Worm (Caenorhabditis elegans) whole organism, late embryonic: ENCODE measurements around the gene dnj-16.
A peak's percentile ranks its signal among the peaks of the same experiment; 100 is the strongest.

ENCODE experiments used
- C08G9.2 ChIP-seq: sonication (generic microtip); optimal IDR thresholded peaks from 2 replicates; lab custom pipeline; 2016; ENCODE audit warnings: mild to moderate bottlenecking, missing genetic modification characterization, moderate library complexity, missing compliant biosample characterization
- C38D4.7 ChIP-seq: fragments of 200-800 bp; sonication (Bioruptor generic); optimal IDR thresholded peaks from 2 replicates; lab custom pipeline; 2018; ENCODE audit warnings: mild to moderate bottlenecking, missing genetic modification characterization, moderate library complexity, missing compliant biosample characterization
- F13H6.1 ChIP-seq: sonication (generic microtip); optimal IDR thresholded peaks from 2 replicates; lab custom pipeline; 2016; ENCODE audit warnings: missing genetic modification characterization, missing compliant biosample characterization
- K02D7.2 ChIP-seq: sonication (generic microtip); optimal IDR thresholded peaks from 2 replicates; lab custom pipeline; 2017; ENCODE audit warnings: mild to moderate bottlenecking, missing genetic modification characterization, missing compliant biosample characterization
- K09A11.1 ChIP-seq: sonication (generic microtip); optimal IDR thresholded peaks from 2 replicates; lab custom pipeline; 2017; ENCODE audit warnings: antibody characterized with exemption, mild to moderate bottlenecking, missing genetic modification characterization, missing compliant biosample characterization; ENCODE audit not compliant: insufficient read depth
- T23F11.4 ChIP-seq: fragments of 200-800 bp; sonication (Bioruptor generic); optimal IDR thresholded peaks from 2 replicates; lab custom pipeline; 2018; ENCODE audit warnings: mild to moderate bottlenecking, missing genetic modification characterization, missing compliant biosample characterization
- Y22D7AL.16 ChIP-seq: sonication (generic microtip); optimal IDR thresholded peaks from 2 replicates; lab custom pipeline; 2016; ENCODE audit warnings: missing genetic modification characterization, missing compliant biosample characterization
- ahr-1 ChIP-seq: sonication (generic microtip); optimal IDR thresholded peaks from 2 replicates; lab custom pipeline; 2016; ENCODE audit warnings: missing genetic modification characterization, missing compliant biosample characterization
- ama-1 ChIP-seq: fragments of 150-350 bp; optimal IDR thresholded peaks from 2 replicates; lab custom pipeline; 2014
- ceh-14 ChIP-seq: sonication (generic microtip); optimal IDR thresholded peaks from 2 replicates; lab custom pipeline; 2016; ENCODE audit warnings: missing genotype, missing genetic modification characterization, missing compliant biosample characterization
- ceh-18 ChIP-seq: sonication (generic microtip); optimal IDR thresholded peaks from 2 replicates; lab custom pipeline; 2016; ENCODE audit warnings: missing genetic modification characterization, missing compliant biosample characterization
- ceh-2 ChIP-seq: sonication (generic microtip); optimal IDR thresholded peaks from 2 replicates; lab custom pipeline; 2016; ENCODE audit warnings: missing genotype, missing genetic modification characterization, missing compliant biosample characterization
- ceh-22 ChIP-seq: sonication (generic microtip); optimal IDR thresholded peaks from 2 replicates; lab custom pipeline; 2017; ENCODE audit warnings: missing biosample characterization, missing genetic modification characterization
- ceh-30 ChIP-seq: fragments of 150-350 bp; optimal IDR thresholded peaks from 2 replicates; lab custom pipeline; 2014; ENCODE audit warnings: missing biosample characterization, missing genetic modification characterization
- ceh-31 ChIP-seq: sonication (generic microtip); optimal IDR thresholded peaks from 2 replicates; lab custom pipeline; 2016; ENCODE audit warnings: missing genetic modification characterization, missing compliant biosample characterization
- ceh-34 ChIP-seq: sonication (generic microtip); optimal IDR thresholded peaks from 2 replicates; lab custom pipeline; 2016; ENCODE audit warnings: mild to moderate bottlenecking, missing genetic modification characterization, missing compliant biosample characterization
- ceh-45 ChIP-seq: fragments of 200-800 bp; sonication (Bioruptor generic); IDR thresholded peaks from 2 replicates; pipeline ENCODE4 v1.3.6; 2022; ENCODE audit warnings: missing genetic modification reagents, missing genetic modification characterization, missing compliant biosample characterization
- ceh-48 ChIP-seq: sonication (generic microtip); optimal IDR thresholded peaks from 2 replicates; lab custom pipeline; 2016; ENCODE audit warnings: missing genetic modification characterization, inconsistent platforms, missing compliant biosample characterization
- ceh-6 ChIP-seq: fragments of 200-800 bp; sonication (Bioruptor generic); optimal IDR thresholded peaks from 2 replicates; lab custom pipeline; 2018; ENCODE audit warnings: mild to moderate bottlenecking, missing genetic modification characterization, missing compliant biosample characterization
- che-1 ChIP-seq: sonication (generic microtip); optimal IDR thresholded peaks from 2 replicates; lab custom pipeline; 2016; ENCODE audit warnings: mild to moderate bottlenecking, missing genetic modification characterization, missing compliant biosample characterization
- dmd-4 ChIP-seq: sonication (generic microtip); optimal IDR thresholded peaks from 2 replicates; lab custom pipeline; 2016; ENCODE audit warnings: borderline replicate concordance, missing genetic modification characterization, missing compliant biosample characterization
- dve-1 ChIP-seq: sonication (generic microtip); optimal IDR thresholded peaks from 2 replicates; lab custom pipeline; 2017; ENCODE audit warnings: antibody characterized with exemption, mild to moderate bottlenecking, missing genetic modification characterization, missing compliant biosample characterization
- elt-2 ChIP-seq: sonication (generic microtip); optimal IDR thresholded peaks from 2 replicates; lab custom pipeline; 2016; ENCODE audit warnings: missing genetic modification reagents, missing genetic modification characterization, missing compliant biosample characterization
- elt-4 ChIP-seq: sonication (generic microtip); optimal IDR thresholded peaks from 2 replicates; lab custom pipeline; 2016; ENCODE audit warnings: missing genetic modification characterization, missing compliant biosample characterization
- ets-4 ChIP-seq: sonication (generic microtip); optimal IDR thresholded peaks from 2 replicates; lab custom pipeline; 2016; ENCODE audit warnings: missing genetic modification characterization, missing compliant biosample characterization
- eyg-1 ChIP-seq: sonication (generic microtip); optimal IDR thresholded peaks from 2 replicates; lab custom pipeline; 2016; ENCODE audit warnings: missing genotype, missing genetic modification characterization, missing compliant biosample characterization
- fax-1 ChIP-seq: sonication (generic microtip); optimal IDR thresholded peaks from 2 replicates; lab custom pipeline; 2016; ENCODE audit warnings: missing genotype, missing genetic modification characterization, missing compliant biosample characterization
- fkh-6 ChIP-seq: sonication (generic microtip); optimal IDR thresholded peaks from 2 replicates; lab custom pipeline; 2016; ENCODE audit warnings: missing genetic modification characterization, missing compliant biosample characterization
- hlh-30 ChIP-seq: sonication (generic microtip); optimal IDR thresholded peaks from 2 replicates; lab custom pipeline; 2017; ENCODE audit warnings: antibody characterized with exemption, missing genetic modification characterization, missing compliant biosample characterization; ENCODE audit not compliant: insufficient read depth
- hlh-8 ChIP-seq: sonication (generic microtip); optimal IDR thresholded peaks from 2 replicates; lab custom pipeline; 2016; ENCODE audit warnings: missing genotype, missing genetic modification characterization, missing compliant biosample characterization
- lim-6 ChIP-seq: sonication (generic microtip); optimal IDR thresholded peaks from 2 replicates; lab custom pipeline; 2016; ENCODE audit warnings: missing genetic modification characterization, missing compliant biosample characterization
- lin-11 ChIP-seq: fragments of 200-800 bp; sonication (Bioruptor generic); optimal IDR thresholded peaks from 2 replicates; lab custom pipeline; 2018; ENCODE audit warnings: mild to moderate bottlenecking, missing genetic modification characterization, missing compliant biosample characterization
- madf-2 ChIP-seq: sonication (generic microtip); optimal IDR thresholded peaks from 2 replicates; lab custom pipeline; 2017; ENCODE audit warnings: missing genetic modification characterization, missing compliant biosample characterization
- mec-3 ChIP-seq: sonication (generic microtip); optimal IDR thresholded peaks from 2 replicates; lab custom pipeline; 2016; ENCODE audit warnings: borderline replicate concordance, missing genetic modification characterization, missing compliant biosample characterization
- nfya-1 ChIP-seq: sonication (generic microtip); optimal IDR thresholded peaks from 2 replicates; lab custom pipeline; 2017; ENCODE audit warnings: missing genetic modification characterization, mild to moderate bottlenecking, missing compliant biosample characterization, antibody characterized with exemption, moderate library complexity
- odd-2 ChIP-seq: sonication (generic microtip); optimal IDR thresholded peaks from 2 replicates; lab custom pipeline; 2017; ENCODE audit warnings: antibody characterized with exemption, mild to moderate bottlenecking, missing genetic modification characterization, missing compliant biosample characterization
- pag-3 ChIP-seq: sonication (generic microtip); optimal IDR thresholded peaks from 2 replicates; lab custom pipeline; 2016; ENCODE audit warnings: missing compliant biosample characterization, missing genetic modification characterization, borderline replicate concordance
- pat-9 ChIP-seq: fragments of 200-800 bp; sonication (Bioruptor generic); optimal IDR thresholded peaks from 2 replicates; lab custom pipeline; 2018; ENCODE audit warnings: mild to moderate bottlenecking, missing genetic modification characterization, moderate library complexity, missing compliant biosample characterization
- pha-2 ChIP-seq: sonication (generic microtip); optimal IDR thresholded peaks from 2 replicates; lab custom pipeline; 2017; ENCODE audit warnings: mild to moderate bottlenecking, missing genetic modification characterization, missing compliant biosample characterization
- pqm-1 ChIP-seq: sonication (generic microtip); optimal IDR thresholded peaks from 2 replicates; lab custom pipeline; 2016; ENCODE audit warnings: missing genetic modification characterization, missing compliant biosample characterization
- pros-1 ChIP-seq: fragments of 150-350 bp; optimal IDR thresholded peaks from 2 replicates; lab custom pipeline; 2014; ENCODE audit warnings: missing biosample characterization, missing genetic modification reagents, missing genetic modification characterization
- ref-2 ChIP-seq: sonication (generic microtip); optimal IDR thresholded peaks from 2 replicates; lab custom pipeline; 2016; ENCODE audit warnings: missing genetic modification characterization, missing compliant biosample characterization
- rnt-1 ChIP-seq: sonication (generic microtip); optimal IDR thresholded peaks from 2 replicates; lab custom pipeline; 2016; ENCODE audit warnings: missing genetic modification characterization, missing compliant biosample characterization
- sdc-2 ChIP-seq: sonication (generic microtip); optimal IDR thresholded peaks from 2 replicates; lab custom pipeline; 2016; ENCODE audit warnings: missing genotype, missing genetic modification characterization, missing compliant biosample characterization
- sox-2 ChIP-seq: fragments of 200-800 bp; sonication (Bioruptor generic); IDR thresholded peaks from 2 replicates; pipeline ENCODE4 v1.3.6; 2022; ENCODE audit warnings: missing genetic modification reagents, missing genetic modification characterization, missing compliant biosample characterization
- sox-4 ChIP-seq: sonication (generic microtip); optimal IDR thresholded peaks from 2 replicates; lab custom pipeline; 2017; ENCODE audit warnings: mild to moderate bottlenecking, missing genetic modification characterization, inconsistent platforms, missing compliant biosample characterization
- tbx-2 ChIP-seq: sonication (generic microtip); optimal IDR thresholded peaks from 2 replicates; lab custom pipeline; 2016; ENCODE audit warnings: missing genetic modification characterization, missing compliant biosample characterization
- ttx-3 ChIP-seq: sonication (generic microtip); optimal IDR thresholded peaks from 2 replicates; lab custom pipeline; 2016; ENCODE audit warnings: missing genetic modification reagents, missing genetic modification characterization, missing compliant biosample characterization
- unc-3 ChIP-seq, 2 experiments: fragments of 200-800 bp in 1 of 2; sonication (Bioruptor generic) in 1 of 2; sonication (generic microtip) in 1 of 2; conservative IDR thresholded peaks in 1 of 2; optimal IDR thresholded peaks in 1 of 2; 2 replicates each; pipeline versions ENCODE4 v1.3.6 to Lab custom; 2016 to 2022; ENCODE audit warnings: missing compliant biosample characterization in 2 of 2, missing genetic modification characterization in 2 of 2, missing genetic modification reagents in 1 of 2
- unc-42 ChIP-seq: sonication (generic microtip); optimal IDR thresholded peaks from 2 replicates; lab custom pipeline; 2016; ENCODE audit warnings: missing genotype, missing genetic modification characterization, missing compliant biosample characterization
- zip-5 ChIP-seq: sonication (generic microtip); optimal IDR thresholded peaks from 2 replicates; lab custom pipeline; 2016; ENCODE audit warnings: missing genetic modification characterization, missing compliant biosample characterization
- ztf-16 ChIP-seq: sonication (generic microtip); optimal IDR thresholded peaks from 2 replicates; lab custom pipeline; 2017; ENCODE audit warnings: missing genetic modification characterization, missing compliant biosample characterization

The dnj-16 gene

DNA sequence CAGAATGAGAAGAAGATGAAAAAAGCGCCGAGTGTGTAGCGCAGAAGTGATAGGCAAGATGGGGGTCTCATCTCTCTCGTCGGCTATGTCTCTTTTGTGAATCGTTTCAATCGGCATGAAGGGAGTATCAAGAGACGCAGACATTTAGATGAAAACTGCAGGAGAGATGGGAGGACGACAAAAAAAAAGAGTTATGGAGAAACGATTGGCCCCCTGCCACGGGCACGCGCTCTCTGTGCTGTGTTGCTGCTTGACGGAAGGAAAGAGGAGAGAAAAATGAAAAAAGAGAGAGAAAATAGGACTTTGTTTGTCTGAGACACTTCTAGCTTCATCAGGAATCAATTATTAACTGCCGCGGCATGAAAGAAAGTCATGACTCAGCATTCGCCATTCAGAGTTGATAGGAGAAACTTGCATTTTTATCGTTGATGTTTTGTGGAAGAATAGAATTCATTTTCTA, 32.8 kb downstream of the dnj-16 start:
- TF ChIP-seq hlh-8 (tag; lab: Kevin White, UChicago): peak; percentile 36
- peak; percentile 31 for TF ChIP-seq ceh-2 (tag; lab: Kevin White, UChicago)
- peak; percentile 42 for TF ChIP-seq K09A11.1 (tag; lab: Kevin White, UChicago)
- TF ChIP-seq ceh-34 (tag; lab: Kevin White, UChicago): peak; percentile 72
- no peak for TF ChIP-seq ceh-22
- TF ChIP-seq sox-4 (tag; lab: Kevin White, UChicago): no peak
- TF ChIP-seq elt-2: peak; percentile 60
- peak; percentile 25 for TF ChIP-seq ceh-48
- no peak for TF ChIP-seq elt-4 (tag; lab: Kevin White, UChicago)
- TF ChIP-seq madf-2 (tag; lab: Kevin White, UChicago): no peak
- peak; percentile 87 for TF ChIP-seq ceh-31 (tag; lab: Kevin White, UChicago)
- peak; percentile 84 for TF ChIP-seq pros-1 (tag; lab: Kevin White, UChicago)
- no peak for TF ChIP-seq ceh-45 (GFP tag; lab: Robert Waterston, UW)
- TF ChIP-seq ttx-3: no peak
- peak; percentile 33 for TF ChIP-seq F13H6.1
- no peak for TF ChIP-seq C38D4.7 (GFP tag; lab: Kevin White, UChicago)
- TF ChIP-seq ztf-16 (tag; lab: Kevin White, UChicago): no peak
- TF ChIP-seq unc-3 (GFP tag; conservative IDR thresholded peaks at IDR 0.05; lab: Robert Waterston, UW): no peak
- TF ChIP-seq unc-3 (tag; optimal IDR thresholded peaks at IDR 0.05; lab: Kevin White, UChicago): peak; percentile 57
- no peak for TF ChIP-seq che-1
- TF ChIP-seq pat-9 (tag; lab: Kevin White, UChicago): peak; percentile 14
- TF ChIP-seq rnt-1 (tag; lab: Kevin White, UChicago): peak; percentile 66
- peak; percentile 21 for TF ChIP-seq pag-3
- peak; percentile 61 for TF ChIP-seq ref-2 (tag; lab: Kevin White, UChicago)
- peak; percentile 29 for TF ChIP-seq dve-1 (tag; lab: Kevin White, UChicago)
- no peak for TF ChIP-seq sox-2 (GFP tag; lab: Robert Waterston, UW)
- peak; percentile 32 for TF ChIP-seq sdc-2 (tag; lab: Kevin White, UChicago)
- no peak for TF ChIP-seq ahr-1 (tag; lab: Kevin White, UChicago)
- peak; percentile 84 for TF ChIP-seq unc-42 (tag; lab: Kevin White, UChicago)
- TF ChIP-seq Y22D7AL.16 (tag; lab: Kevin White, UChicago): no peak
- no peak for TF ChIP-seq mec-3 (tag; lab: Kevin White, UChicago)
- TF ChIP-seq pqm-1 (tag; lab: Kevin White, UChicago): peak; percentile 55
- TF ChIP-seq ets-4 (tag; lab: Kevin White, UChicago): peak; percentile 57
- no peak for TF ChIP-seq ceh-30 (tag; lab: Kevin White, UChicago)
- peak; percentile 8 for TF ChIP-seq lim-6 (tag; lab: Kevin White, UChicago)
- TF ChIP-seq hlh-30 (tag; lab: Kevin White, UChicago): peak; percentile 62
- TF ChIP-seq zip-5 (tag; lab: Kevin White, UChicago): no peak
- peak; percentile 49 for TF ChIP-seq C08G9.2 (tag; lab: Kevin White, UChicago)
- no peak for TF ChIP-seq fax-1
- TF ChIP-seq ceh-6 (GFP tag; lab: Kevin White, UChicago): no peak
- peak; percentile 78 for TF ChIP-seq tbx-2 (tag; lab: Kevin White, UChicago)
- no peak for TF ChIP-seq ama-1
- TF ChIP-seq fkh-6 (tag; lab: Kevin White, UChicago): peak; percentile 43
- TF ChIP-seq odd-2 (tag; lab: Kevin White, UChicago): no peak
- TF ChIP-seq ceh-18 (tag; lab: Kevin White, UChicago): peak; percentile 98
- no peak for TF ChIP-seq eyg-1 (tag; lab: Kevin White, UChicago)
- TF ChIP-seq nfya-1 (tag; lab: Kevin White, UChicago): peak; percentile 88
- TF ChIP-seq pha-2 (tag; lab: Kevin White, UChicago): no peak
- TF ChIP-seq dmd-4: no peak
- no peak for TF ChIP-seq lin-11 (tag; lab: Kevin White, UChicago)
- TF ChIP-seq ceh-14 (tag; lab: Kevin White, UChicago): peak; percentile 85
- TF ChIP-seq K02D7.2 (tag; lab: Kevin White, UChicago): no peak
- no peak for TF ChIP-seq T23F11.4 (GFP tag; lab: Kevin White, UChicago)
